Fruit fly (Drosophila melanogaster) whole organism: ENCODE measurements around the gene Srp54k.

Experiments used
- CG8478 ChIP-seq: fragments of >200 bp; optimal IDR thresholded peaks from 2 replicates; lab custom pipeline; 2018; ENCODE audit warnings: inconsistent platforms
- Dll ChIP-seq: fragments of >200 bp; optimal IDR thresholded peaks from 2 replicates; lab custom pipeline; 2017
- EcR ChIP-seq, 2 experiments: fragments of >200 bp; optimal IDR thresholded peaks; 2 replicates each; lab custom pipeline; 2017; ENCODE audit warnings: missing biosample characterization in 2 of 2, missing genetic modification characterization in 2 of 2, missing genetic modification reagents in 2 of 2
- psq ChIP-seq: fragments of >200 bp; optimal IDR thresholded peaks from 2 replicates; lab custom pipeline; 2017
- usp ChIP-seq: fragments of >200 bp; optimal IDR thresholded peaks from 2 replicates; lab custom pipeline; 2017; ENCODE audit warnings: missing biosample characterization, missing genetic modification characterization, mixed read lengths

- no peak for TF ChIP-seq EcR (GFP tag; optimal IDR thresholded peaks at IDR 0.05; lab: Kevin White, UChicago)
- TF ChIP-seq usp (GFP tag; lab: Kevin White, UChicago): no peak
- no peak for TF ChIP-seq CG8478 (lab: Kevin White, UChicago)
- no peak for TF ChIP-seq psq (lab: Kevin White, UChicago)
- no peak for TF ChIP-seq Dll (lab: Kevin White, UChicago)
Observed at dm6 chr3L:5186807-5187571, 34.5 kb downstream of the Srp54k start.
